Worm (Caenorhabditis elegans): ENCODE measurements around the gene scb-1.

- TF ChIP-seq cog-1 (tag; optimal IDR thresholded peaks at IDR 0.05): no peak
- no peak for TF ChIP-seq ref-1 (GFP tag; conservative IDR thresholded peaks at IDR 0.05)
- no peak for TF ChIP-seq tab-1 (GFP tag; IDR thresholded peaks at IDR 0.05)
- TF ChIP-seq klf-2 (GFP tag; conservative IDR thresholded peaks at IDR 0.05): no peak
- TF ChIP-seq ztf-23 (GFP tag; IDR thresholded peaks at IDR 0.05): no peak
- no peak for TF ChIP-seq flt-1 (GFP tag; IDR thresholded peaks at IDR 0.05)
Observed at ce11 chrV:11076403-11076802, 43.1 kb downstream of the scb-1 start.

Measured in whole organism, midembryonic.